Worm (Caenorhabditis elegans): ENCODE results near the gene Y40A1A.3.
A peak's percentile ranks its signal among the peaks of the same experiment; 100 is the strongest.

ce11 chrX:2045603-2046002, 47.8 kb upstream of the Y40A1A.3 start:
- TF ChIP-seq fkh-10 (GFP tag; optimal IDR thresholded peaks at IDR 0.05): no peak
- peak; percentile 74 for TF ChIP-seq unc-42 (tag; optimal IDR thresholded peaks at IDR 0.05)
- TF ChIP-seq dve-1 (tag; optimal IDR thresholded peaks at IDR 0.05): no peak
- no peak for TF ChIP-seq hlh-30 (tag; optimal IDR thresholded peaks at IDR 0.05; ENCODE audit: insufficient read depth)
- TF ChIP-seq pha-4 (tag; optimal IDR thresholded peaks at IDR 0.05): no peak
